Worm (Caenorhabditis elegans): Measurements from ENCODE around the gene C49F8.15.

DNA sequence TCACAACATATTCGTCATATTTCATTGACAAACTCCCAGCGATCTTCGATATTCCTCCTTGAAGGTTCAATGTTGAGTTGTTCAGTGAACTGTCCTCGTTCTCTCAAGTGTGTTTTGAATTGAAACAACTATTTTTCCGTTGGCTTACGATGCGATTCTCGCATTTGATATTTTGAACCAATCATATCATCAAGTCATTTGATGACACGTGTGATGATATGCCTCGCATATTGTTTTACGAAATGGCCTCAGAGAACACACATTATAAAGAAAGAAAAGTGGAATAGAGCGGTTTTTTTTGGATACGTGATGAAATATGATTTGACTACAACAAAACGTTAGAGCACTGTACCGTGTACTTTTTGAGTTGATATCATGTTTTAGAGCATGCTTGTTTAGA, 14.0 kb downstream of the C49F8.15 start:
- TF ChIP-seq dpl-1 (GFP tag; optimal IDR thresholded peaks at IDR 0.05) (no peak), unc-86 (tag; optimal IDR thresholded peaks at IDR 0.05) (no peak)
